Fruit fly (Drosophila melanogaster): ENCODE results near the gene Arl2.

The Arl2 gene

DNA sequence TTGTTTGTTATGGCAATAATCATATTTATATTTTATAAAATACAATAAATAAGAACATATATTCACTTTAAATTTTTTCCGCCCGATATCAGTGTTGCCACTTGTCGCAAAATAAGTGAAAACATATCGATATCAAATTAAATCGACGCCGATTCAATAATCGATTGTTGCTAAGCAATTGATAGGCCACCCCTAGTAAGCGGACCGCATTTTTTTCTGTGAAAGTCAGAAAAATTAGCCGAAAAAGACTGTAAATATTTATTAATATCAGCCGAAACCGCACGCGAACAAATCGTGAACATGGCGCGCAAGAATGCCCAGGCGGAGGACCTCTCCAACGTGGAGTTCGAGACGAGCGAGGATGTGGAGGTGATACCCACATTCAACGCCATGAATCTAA is 27.9 kb upstream of the Arl2 start, which contains the start of gene CG7483 (continued):
- peak; percentile 87 for TF ChIP-seq hbn (GFP tag; IDR thresholded peaks at IDR 0.05; ENCODE audit: partially characterized antibody)
- TF ChIP-seq CG11398 (GFP tag; optimal IDR thresholded peaks at IDR 0.05), result no peak
- peak; percentile 93 for TF ChIP-seq MESR4 (GFP tag; optimal IDR thresholded peaks at IDR 0.05)
- TF ChIP-seq croc (GFP tag; conservative IDR thresholded peaks at IDR 0.05), result no peak
- peak; percentile 55 for TF ChIP-seq CG14710 (tag; optimal IDR thresholded peaks at IDR 0.05)
- no peak for TF ChIP-seq kni (GFP tag; optimal IDR thresholded peaks at IDR 0.05)
- TF ChIP-seq Bgb (GFP tag; IDR thresholded peaks at IDR 0.05; ENCODE audit: partially characterized antibody), result peak; percentile 86
- no peak for TF ChIP-seq ssp (GFP tag; IDR thresholded peaks at IDR 0.05)
- peak; percentile 34 for TF ChIP-seq lbe (GFP tag; optimal IDR thresholded peaks at IDR 0.05)
- no peak for TF ChIP-seq CG2889 (GFP tag; IDR thresholded peaks at IDR 0.05)
- no peak for TF ChIP-seq tin (GFP tag; optimal IDR thresholded peaks at IDR 0.05)
- no peak for TF ChIP-seq CG9609 (GFP tag; optimal IDR thresholded peaks at IDR 0.05)
- no peak for TF ChIP-seq CG2678 (tag; optimal IDR thresholded peaks at IDR 0.05)
- no peak for TF ChIP-seq CG16779 (GFP tag; IDR thresholded peaks at IDR 0.05)
- TF ChIP-seq pum (GFP tag; optimal IDR thresholded peaks at IDR 0.05), result no peak
- TF ChIP-seq al (GFP tag; IDR thresholded peaks at IDR 0.05), result no peak
- TF ChIP-seq CG10321 (GFP tag; IDR thresholded peaks at IDR 0.05), result no peak
- no peak for TF ChIP-seq zen (tag; optimal IDR thresholded peaks at IDR 0.05)
- no peak for TF ChIP-seq CG15479 (GFP tag; optimal IDR thresholded peaks at IDR 0.05)
- TF ChIP-seq CG6654 (GFP tag; optimal IDR thresholded peaks at IDR 0.05), result no peak
- no peak for TF ChIP-seq CG6175 (GFP tag; IDR thresholded peaks at IDR 0.05)
- TF ChIP-seq ro (GFP tag; IDR thresholded peaks at IDR 0.05), result no peak
- no peak for TF ChIP-seq CG3407 (GFP tag; optimal IDR thresholded peaks at IDR 0.05)
- no peak for TF ChIP-seq gt (GFP tag; IDR thresholded peaks at IDR 0.05)
- TF ChIP-seq zfh2 (GFP tag; optimal IDR thresholded peaks at IDR 0.05), result no peak
- no peak for TF ChIP-seq CG11560 (tag; IDR thresholded peaks at IDR 0.05)
- no peak for TF ChIP-seq yki (optimal IDR thresholded peaks at IDR 0.05)
- TF ChIP-seq her (GFP tag; optimal IDR thresholded peaks at IDR 0.05), result no peak
- no peak for TF ChIP-seq Awh (GFP tag; IDR thresholded peaks at IDR 0.05)
- TF ChIP-seq corto (GFP tag; optimal IDR thresholded peaks at IDR 0.05), result no peak
- no peak for TF ChIP-seq CG1529 (GFP tag; optimal IDR thresholded peaks at IDR 0.05)
- TF ChIP-seq crc (GFP tag; optimal IDR thresholded peaks at IDR 0.05), result no peak
- peak in 1 of 2 experiments; percentile 30 for TF ChIP-seq insv (GFP tag; optimal IDR thresholded peaks at IDR 0.05)
- no peak for TF ChIP-seq nerfin-1 (tag; optimal IDR thresholded peaks at IDR 0.05)
- no peak for TF ChIP-seq Sox100B (GFP tag; optimal IDR thresholded peaks at IDR 0.05)
- TF ChIP-seq gro (GFP tag; optimal IDR thresholded peaks at IDR 0.05), result no peak
- TF ChIP-seq CG6765 (GFP tag; optimal IDR thresholded peaks at IDR 0.05), result no peak
- no peak for TF ChIP-seq CG10979 (tag; optimal IDR thresholded peaks at IDR 0.05)
- TF ChIP-seq CG15601 (tag; optimal IDR thresholded peaks at IDR 0.05), result peak; percentile 46
- TF ChIP-seq CG15269 (tag; optimal IDR thresholded peaks at IDR 0.05), result no peak
- TF ChIP-seq ind (GFP tag; optimal IDR thresholded peaks at IDR 0.05), result no peak
- no peak for TF ChIP-seq dpn (GFP tag; optimal IDR thresholded peaks at IDR 0.05)
- no peak for TF ChIP-seq zf30C (GFP tag; optimal IDR thresholded peaks at IDR 0.05)
- no peak for TF ChIP-seq Mrtf (GFP tag; IDR thresholded peaks at IDR 0.05)
- peak; percentile 22 for TF ChIP-seq CG2712 (tag; optimal IDR thresholded peaks at IDR 0.05)
- TF ChIP-seq trem (tag; optimal IDR thresholded peaks at IDR 0.05), result peak; percentile 58
- TF ChIP-seq Dp (GFP tag; optimal IDR thresholded peaks at IDR 0.05), result peak; percentile 96
- TF ChIP-seq Taf1 (GFP tag; IDR thresholded peaks at IDR 0.05), result no peak
- peak; percentile 46 for TF ChIP-seq CG4617 (GFP tag; optimal IDR thresholded peaks at IDR 0.05; ENCODE audit: borderline replicate concordance)
- no peak for TF ChIP-seq Hmr (GFP tag; optimal IDR thresholded peaks at IDR 0.05)
- no peak for TF ChIP-seq Hr3 (GFP tag; optimal IDR thresholded peaks at IDR 0.05)
- TF ChIP-seq org-1 (GFP tag; optimal IDR thresholded peaks at IDR 0.05), result no peak

Measured in whole organism, embryonic.